Worm (Caenorhabditis elegans) whole organism, young adult: ENCODE data around the gene str-74.

ENCODE experiments used
- B0019.2 ChIP-seq: fragments of 200-800 bp; sonication (Bioruptor generic); conservative IDR thresholded peaks from 2 replicates; pipeline ENCODE4 v1.3.6; 2022; ENCODE audit warnings: missing genetic modification reagents, missing genetic modification characterization, missing compliant biosample characterization
- B0035.1 ChIP-seq: sonication (generic microtip); optimal IDR thresholded peaks from 2 replicates; lab custom pipeline; 2016; ENCODE audit warnings: missing genetic modification characterization, mild to moderate bottlenecking, missing compliant biosample characterization, missing genotype, missing genetic modification reagents
- F10E7.11 ChIP-seq: sonication (generic microtip); optimal IDR thresholded peaks from 2 replicates; lab custom pipeline; 2017; ENCODE audit warnings: mild to moderate bottlenecking, missing genetic modification characterization, moderate library complexity, missing compliant biosample characterization
- F49E8.2 ChIP-seq: sonication (generic microtip); optimal IDR thresholded peaks from 3 replicates; lab custom pipeline; 2017; ENCODE audit warnings: missing genetic modification characterization, mild to moderate bottlenecking, missing compliant biosample characterization, antibody characterized with exemption, moderate library complexity; ENCODE audit not compliant: insufficient read depth
- F52B5.7 ChIP-seq: sonication (generic microtip); optimal IDR thresholded peaks from 2 replicates; lab custom pipeline; 2016; ENCODE audit warnings: mild to moderate bottlenecking, missing genetic modification characterization, missing compliant biosample characterization
- T07F8.4 ChIP-seq: sonication (generic microtip); optimal IDR thresholded peaks from 2 replicates; lab custom pipeline; 2016; ENCODE audit warnings: mild to moderate bottlenecking, missing genetic modification characterization, moderate library complexity, missing compliant biosample characterization
- Y53F4B.3 ChIP-seq: fragments of 200-800 bp; sonication (Bioruptor generic); IDR thresholded peaks from 2 replicates; pipeline ENCODE4 v1.3.6; 2022; ENCODE audit warnings: missing genetic modification reagents, missing genetic modification characterization, missing compliant biosample characterization
- Y53G8AR.9 ChIP-seq: fragments of 200-800 bp; sonication (Bioruptor generic); conservative IDR thresholded peaks from 2 replicates; pipeline ENCODE4 v1.3.6; 2022; ENCODE audit warnings: missing genetic modification reagents, missing genetic modification characterization, missing compliant biosample characterization
- ZK185.1 ChIP-seq: sonication (generic microtip); optimal IDR thresholded peaks from 2 replicates; lab custom pipeline; 2016; ENCODE audit warnings: mild to moderate bottlenecking, missing genetic modification characterization, missing compliant biosample characterization; ENCODE audit not compliant: poor library complexity, severe bottlenecking
- ama-1 ChIP-seq, 3 experiments: fragments of 150-350 bp in 1 of 3; sonication (generic microtip) in 2 of 3; optimal IDR thresholded peaks; 2 replicates each; lab custom pipeline; 2014 to 2018; ENCODE audit warnings: missing biosample characterization in 2 of 3, missing genetic modification characterization in 2 of 3, missing genetic modification reagents in 2 of 3
- aptf-2 ChIP-seq: fragments of 200-800 bp; sonication (Bioruptor generic); conservative IDR thresholded peaks from 2 replicates; pipeline ENCODE4 v1.3.6; 2022; ENCODE audit warnings: missing genetic modification reagents, missing genetic modification characterization, missing compliant biosample characterization
- aptf-3 ChIP-seq: fragments of 200-800 bp; sonication (Bioruptor generic); IDR thresholded peaks from 2 replicates; pipeline ENCODE4 v1.3.6; 2022; ENCODE audit warnings: missing genetic modification characterization, missing compliant biosample characterization
- attf-3 ChIP-seq: fragments of 200-800 bp; sonication (Bioruptor generic); conservative IDR thresholded peaks from 2 replicates; pipeline ENCODE4 v1.3.6; 2022; ENCODE audit warnings: missing genetic modification reagents, missing genetic modification characterization, missing compliant biosample characterization
- attf-6 ChIP-seq: fragments of 200-800 bp; sonication (Bioruptor generic); IDR thresholded peaks from 2 replicates; pipeline ENCODE4 v1.3.6; 2022; ENCODE audit warnings: missing genetic modification reagents, missing genetic modification characterization, missing compliant biosample characterization
- bed-1 ChIP-seq: fragments of 200-800 bp; sonication (Bioruptor generic); IDR thresholded peaks from 2 replicates; pipeline ENCODE4 v1.3.6; 2022; ENCODE audit warnings: missing genetic modification reagents, missing genetic modification characterization, missing compliant biosample characterization
- ccch-3 ChIP-seq: fragments of 200-800 bp; sonication (Bioruptor generic); optimal IDR thresholded peaks from 2 replicates; lab custom pipeline; 2018; ENCODE audit warnings: mild to moderate bottlenecking, missing genetic modification characterization, missing compliant biosample characterization
- dpff-1 ChIP-seq: sonication (generic microtip); optimal IDR thresholded peaks from 2 replicates; lab custom pipeline; 2017; ENCODE audit warnings: mild to moderate bottlenecking, missing genetic modification characterization, missing compliant biosample characterization
- efl-1 ChIP-seq: fragments of 150-350 bp; optimal IDR thresholded peaks from 2 replicates; lab custom pipeline; 2014; ENCODE audit warnings: missing biosample characterization, missing genetic modification reagents, missing genetic modification characterization
- egl-44 ChIP-seq: fragments of 200-800 bp; sonication (Bioruptor generic); IDR thresholded peaks from 2 replicates; pipeline ENCODE4 v1.3.6; 2022; ENCODE audit warnings: missing genetic modification reagents, missing genetic modification characterization, missing compliant biosample characterization
- ekl-4 ChIP-seq: fragments of 200-800 bp; sonication (Bioruptor generic); IDR thresholded peaks from 2 replicates; pipeline ENCODE4 v1.3.6; 2022; ENCODE audit warnings: missing genetic modification reagents, missing genetic modification characterization, missing compliant biosample characterization
- fkh-3 ChIP-seq: sonication (generic microtip); optimal IDR thresholded peaks from 2 replicates; lab custom pipeline; 2016; ENCODE audit warnings: mild to moderate bottlenecking, missing genetic modification characterization, missing compliant biosample characterization
- hmg-1.2 ChIP-seq: fragments of 200-800 bp; sonication (Bioruptor generic); IDR thresholded peaks from 2 replicates; pipeline ENCODE4 v1.3.6; 2022; ENCODE audit warnings: missing genetic modification reagents, missing genetic modification characterization, missing compliant biosample characterization
- hsf-1 ChIP-seq: fragments of 200-800 bp; sonication (Bioruptor generic); IDR thresholded peaks from 2 replicates; pipeline ENCODE4 v1.3.6; 2022; ENCODE audit warnings: missing genetic modification reagents, missing genetic modification characterization, missing compliant biosample characterization
- let-526 ChIP-seq: fragments of 200-800 bp; sonication (Bioruptor generic); IDR thresholded peaks from 2 replicates; pipeline ENCODE4 v1.3.6; 2022; ENCODE audit warnings: missing genetic modification reagents, missing genetic modification characterization, missing compliant biosample characterization
- let-607 ChIP-seq, 2 experiments: fragments of 200-800 bp in 1 of 2; sonication (Bioruptor generic) in 1 of 2; sonication (generic microtip) in 1 of 2; optimal IDR thresholded peaks; 2 replicates each; lab custom pipeline; 2016 to 2018; ENCODE audit warnings: mild to moderate bottlenecking in 2 of 2, missing compliant biosample characterization in 2 of 2, missing genetic modification characterization in 2 of 2, moderate library complexity in 2 of 2, missing genotype in 1 of 2
- lir-1 ChIP-seq: fragments of 200-800 bp; sonication (Bioruptor generic); conservative IDR thresholded peaks from 2 replicates; pipeline ENCODE4 v1.3.6; 2022; ENCODE audit warnings: missing genetic modification reagents, missing genetic modification characterization, missing compliant biosample characterization
- lsl-1 ChIP-seq: fragments of 200-800 bp; sonication (Bioruptor generic); optimal IDR thresholded peaks from 2 replicates; lab custom pipeline; 2018; ENCODE audit warnings: mild to moderate bottlenecking, missing genetic modification characterization, moderate library complexity, missing compliant biosample characterization
- lsy-27 ChIP-seq: sonication (generic microtip); optimal IDR thresholded peaks from 2 replicates; lab custom pipeline; 2017; ENCODE audit warnings: missing genetic modification characterization, mild to moderate bottlenecking, missing compliant biosample characterization, antibody characterized with exemption, missing genotype, borderline replicate concordance; ENCODE audit not compliant: insufficient read depth
- madf-8 ChIP-seq: fragments of 200-800 bp; sonication (Bioruptor generic); conservative IDR thresholded peaks from 2 replicates; pipeline ENCODE4 v1.3.6; 2022; ENCODE audit warnings: missing genetic modification reagents, missing genetic modification characterization, missing compliant biosample characterization
- mes-4 ChIP-seq: sonication (generic microtip); optimal IDR thresholded peaks from 2 replicates; lab custom pipeline; 2016; ENCODE audit warnings: missing genotype, missing genetic modification characterization, missing compliant biosample characterization
- nhr-179 ChIP-seq: sonication (generic microtip); optimal IDR thresholded peaks from 2 replicates; lab custom pipeline; 2016; ENCODE audit warnings: mild to moderate bottlenecking, missing genetic modification characterization, missing compliant biosample characterization
- repo-1 ChIP-seq: sonication (generic microtip); optimal IDR thresholded peaks from 2 replicates; lab custom pipeline; 2017; ENCODE audit warnings: mild to moderate bottlenecking, missing genetic modification characterization, missing compliant biosample characterization
- rpc-1 ChIP-seq, 2 experiments: fragments of 150-350 bp in 1 of 2; sonication (generic microtip) in 1 of 2; optimal IDR thresholded peaks; 2 replicates each; lab custom pipeline; 2014 to 2018; ENCODE audit warnings: missing biosample characterization in 1 of 2, missing genetic modification characterization in 1 of 2, missing genetic modification reagents in 1 of 2, missing genotype in 1 of 2
- unc-130 ChIP-seq: sonication (generic microtip); optimal IDR thresholded peaks from 2 replicates; lab custom pipeline; 2016; ENCODE audit warnings: missing genetic modification reagents, missing genetic modification characterization, missing compliant biosample characterization
- zfh-2 ChIP-seq: fragments of 200-800 bp; sonication (Bioruptor generic); conservative IDR thresholded peaks from 2 replicates; pipeline ENCODE4 v1.3.6; 2022; ENCODE audit warnings: missing genetic modification reagents, missing genetic modification characterization, missing compliant biosample characterization

str-74 gene

ce11 chrX:10274470-10274869 lies 33.6 kb upstream of the str-74 start:
- TF ChIP-seq F52B5.7 (tag; lab: Kevin White, UChicago) = no peak
- no peak for TF ChIP-seq Y53G8AR.9 (GFP tag; lab: Robert Waterston, UW)
- no peak for TF ChIP-seq lir-1 (GFP tag; lab: Robert Waterston, UW)
- no peak for TF ChIP-seq lsl-1
- no peak for TF ChIP-seq repo-1 (tag; lab: Kevin White, UChicago)
- no peak for TF ChIP-seq let-526 (GFP tag; lab: Robert Waterston, UW)
- no peak for TF ChIP-seq Y53F4B.3 (GFP tag; lab: Robert Waterston, UW)
- no peak for TF ChIP-seq madf-8
- TF ChIP-seq egl-44 (GFP tag; lab: Robert Waterston, UW) = no peak

- TF ChIP-seq attf-6 (no peak), T07F8.4 (tag; lab: Kevin White, UChicago) (no peak), ekl-4 (GFP tag; lab: Robert Waterston, UW) (no peak), Y53G8AR.9 (GFP tag; lab: Robert Waterston, UW) (no peak), F49E8.2 (tag; lab: Kevin White, UChicago) (no peak), B0019.2 (GFP tag; lab: Robert Waterston, UW) (no peak), ama-1 (optimal IDR thresholded peaks at IDR 0.05; lab: Kevin White, UChicago) (no peak), ama-1 (GFP tag; optimal IDR thresholded peaks at IDR 0.05; lab: Kevin White, UChicago) (no peak), hsf-1 (GFP tag; lab: Robert Waterston, UW) (no peak), ZK185.1 (tag; lab: Kevin White, UChicago) (no peak), aptf-2 (GFP tag; lab: Robert Waterston, UW) (no peak), rpc-1 (optimal IDR thresholded peaks at IDR 0.05; lab: Kevin White, UChicago) (no peak), rpc-1 (tag; optimal IDR thresholded peaks at IDR 0.05; lab: Kevin White, UChicago) (no peak), mes-4 (tag; lab: Kevin White, UChicago) (no peak)
These were observed 32.6 kb upstream of the str-74 start, which contains the start of gene F41E7.2 for ce11 chrX:10273392-10273791. Gene F41E7.2 (plus strand): TSS chrX:10273692.

DNA sequence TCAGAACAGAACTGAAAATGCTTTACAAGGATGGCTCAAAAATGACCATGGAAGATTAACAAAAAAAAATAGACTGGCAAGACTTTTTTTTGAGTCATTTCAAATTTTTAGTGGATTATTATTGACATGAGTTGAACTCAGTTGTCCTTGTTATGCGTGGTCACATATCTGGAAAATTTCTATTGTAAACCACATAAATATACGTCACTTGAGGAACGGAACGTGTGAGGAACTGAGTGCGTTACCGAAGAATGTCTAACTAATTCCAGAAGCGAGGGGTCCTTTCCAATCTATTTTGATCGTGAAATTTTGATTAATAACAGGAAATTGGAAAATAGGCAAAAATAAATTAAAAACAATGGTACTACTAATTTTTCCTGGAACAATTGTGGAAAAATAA lies 21.5 kb upstream of the str-74 start:
- TF ChIP-seq efl-1 (GFP tag; lab: Kevin White, UChicago) = no peak
- TF ChIP-seq aptf-3 (GFP tag; lab: Robert Waterston, UW) = no peak
- TF ChIP-seq F10E7.11 (tag; lab: Kevin White, UChicago) = no peak
- no peak for TF ChIP-seq bed-1 (GFP tag; lab: Robert Waterston, UW)
- TF ChIP-seq attf-3 (GFP tag; lab: Robert Waterston, UW) = no peak
- no peak for TF ChIP-seq zfh-2
- TF ChIP-seq nhr-179 (tag; lab: Kevin White, UChicago) = no peak
- no peak for TF ChIP-seq hmg-1.2
- TF ChIP-seq B0035.1 (tag; lab: Kevin White, UChicago) = no peak
- no peak for TF ChIP-seq dpff-1
- TF ChIP-seq fkh-3 (tag; lab: Kevin White, UChicago) = no peak
- TF ChIP-seq lsy-27 (tag; lab: Kevin White, UChicago) = no peak
- TF ChIP-seq ccch-3 = no peak
- TF ChIP-seq let-607 (tag; optimal IDR thresholded peaks at IDR 0.05; lab: Kevin White, UChicago) = no peak
- TF ChIP-seq unc-130 (GFP tag; lab: Kevin White, UChicago) = no peak
